Worm (Caenorhabditis elegans) whole organism, L1 larva: ENCODE measurements around the gene VF13D12L.3.

Experiments used
- C16A3.4 ChIP-seq: fragments of 150-350 bp; optimal IDR thresholded peaks from 2 replicates; lab custom pipeline; 2014; ENCODE audit warnings: missing biosample characterization, missing genetic modification characterization
- C34B4.2 ChIP-seq: sonication (generic microtip); optimal IDR thresholded peaks from 2 replicates; lab custom pipeline; 2017; ENCODE audit warnings: mild to moderate bottlenecking, missing genetic modification characterization, missing compliant biosample characterization
- Y116A8C.19 ChIP-seq: sonication (generic microtip); optimal IDR thresholded peaks from 2 replicates; lab custom pipeline; 2016; ENCODE audit warnings: missing compliant biosample characterization, missing genetic modification characterization, borderline replicate concordance
- aha-1 ChIP-seq: fragments of 150-350 bp; optimal IDR thresholded peaks from 2 replicates; lab custom pipeline; 2014; ENCODE audit warnings: missing biosample characterization, missing genetic modification characterization
- aly-2 ChIP-seq: fragments of 150-350 bp; optimal IDR thresholded peaks from 2 replicates; lab custom pipeline; 2014; ENCODE audit warnings: missing biosample characterization, missing genetic modification characterization
- ama-1 ChIP-seq: fragments of 150-350 bp; optimal IDR thresholded peaks from 2 replicates; lab custom pipeline; 2014
- ceh-82 ChIP-seq, 3 experiments: fragments of 150-350 bp in 1 of 3; sonication (generic microtip) in 2 of 3; optimal IDR thresholded peaks; 2 replicates each; lab custom pipeline; 2014 to 2017; ENCODE audit warnings: missing biosample characterization in 3 of 3, missing genetic modification characterization in 3 of 3
- ceh-88 ChIP-seq: fragments of 200-800 bp; sonication (Bioruptor generic); IDR thresholded peaks from 2 replicates; pipeline ENCODE4 v1.3.6; 2022; ENCODE audit warnings: missing genetic modification characterization, missing compliant biosample characterization
- ces-1 ChIP-seq: fragments of 150-350 bp; optimal IDR thresholded peaks from 2 replicates; lab custom pipeline; 2014; ENCODE audit warnings: missing biosample characterization, missing genetic modification reagents, missing genetic modification characterization
- dpl-1 ChIP-seq, 3 experiments: fragments of 150-350 bp in 2 of 3; sonication (generic microtip) in 1 of 3; optimal IDR thresholded peaks; 2 replicates each; lab custom pipeline; 2014 to 2017; ENCODE audit warnings: missing biosample characterization in 3 of 3, missing genetic modification characterization in 3 of 3, missing genetic modification reagents in 3 of 3
- dsc-1 ChIP-seq: sonication (generic microtip); optimal IDR thresholded peaks from 2 replicates; lab custom pipeline; 2016; ENCODE audit warnings: mild to moderate bottlenecking, missing genetic modification characterization, missing compliant biosample characterization
- efl-1 ChIP-seq, 4 experiments: fragments of 150-350 bp; optimal IDR thresholded peaks in 3 of 4; peaks in 1 of 4; 1 replicate in 1 of 4; 2 replicates in 3 of 4; lab custom pipeline; 2014; ENCODE audit warnings: missing biosample characterization in 2 of 4, missing genetic modification characterization in 2 of 4, missing genetic modification reagents in 2 of 4
- efl-3 ChIP-seq: fragments of 200-800 bp; sonication (Bioruptor generic); optimal IDR thresholded peaks from 2 replicates; lab custom pipeline; 2018; ENCODE audit warnings: mild to moderate bottlenecking, missing genetic modification characterization, missing compliant biosample characterization
- egl-13 ChIP-seq: sonication (generic microtip); optimal IDR thresholded peaks from 2 replicates; lab custom pipeline; 2016; ENCODE audit warnings: missing genotype, missing genetic modification reagents, missing genetic modification characterization, missing compliant biosample characterization
- elt-2 ChIP-seq: sonication (generic microtip); optimal IDR thresholded peaks from 2 replicates; lab custom pipeline; 2016; ENCODE audit warnings: missing genetic modification characterization, mild to moderate bottlenecking, inconsistent platforms, missing compliant biosample characterization, missing genetic modification reagents
- elt-3 ChIP-seq, 6 experiments: fragments of 150-350 bp in 1 of 6; sonication (generic microtip); optimal IDR thresholded peaks; 2 replicates each; lab custom pipeline; 2017 to 2018; ENCODE audit warnings: missing biosample characterization in 6 of 6, missing genetic modification characterization in 6 of 6, inconsistent platforms in 1 of 6
- ets-5 ChIP-seq: fragments of 200-800 bp; sonication (Bioruptor generic); IDR thresholded peaks from 2 replicates; pipeline ENCODE4 v1.3.6; 2022; ENCODE audit warnings: missing genetic modification characterization, missing compliant biosample characterization
- grh-1 ChIP-seq: fragments of 200-800 bp; sonication (Bioruptor generic); IDR thresholded peaks from 2 replicates; pipeline ENCODE4 v1.3.6; 2022; ENCODE audit warnings: missing genetic modification reagents, missing genetic modification characterization, missing compliant biosample characterization
- hlh-4 ChIP-seq: sonication (generic microtip); optimal IDR thresholded peaks from 2 replicates; lab custom pipeline; 2016; ENCODE audit warnings: mild to moderate bottlenecking, missing genetic modification characterization, missing compliant biosample characterization
- hpl-2 ChIP-seq: fragments of 150-350 bp; optimal IDR thresholded peaks from 2 replicates; lab custom pipeline; 2014; ENCODE audit warnings: missing biosample characterization, missing genetic modification reagents, missing genetic modification characterization
- irx-1 ChIP-seq: sonication (generic microtip); optimal IDR thresholded peaks from 2 replicates; lab custom pipeline; 2016; ENCODE audit warnings: missing genetic modification characterization, missing compliant biosample characterization
- lin-14 ChIP-seq: fragments of 200-800 bp; sonication (Bioruptor generic); optimal IDR thresholded peaks from 2 replicates; lab custom pipeline; 2018; ENCODE audit warnings: mild to moderate bottlenecking, missing genetic modification characterization, moderate library complexity, missing compliant biosample characterization
- lin-35 ChIP-seq, 2 experiments: fragments of 150-350 bp; optimal IDR thresholded peaks; 2 replicates each; lab custom pipeline; 2014; ENCODE audit warnings: missing biosample characterization in 2 of 2, missing genetic modification characterization in 2 of 2, missing genetic modification reagents in 2 of 2
- lin-39 ChIP-seq: fragments of 150-350 bp; optimal IDR thresholded peaks from 2 replicates; lab custom pipeline; 2014; ENCODE audit warnings: missing biosample characterization, missing genetic modification reagents, missing genetic modification characterization
- lir-3 ChIP-seq: sonication (generic microtip); optimal IDR thresholded peaks from 2 replicates; lab custom pipeline; 2016; ENCODE audit warnings: mild to moderate bottlenecking, missing genetic modification characterization, moderate library complexity, missing compliant biosample characterization; ENCODE audit not compliant: poor library complexity
- mab-9 ChIP-seq: fragments of 200-800 bp; sonication (Bioruptor generic); IDR thresholded peaks from 2 replicates; pipeline ENCODE4 v1.3.6; 2022; ENCODE audit warnings: missing genetic modification reagents, missing genetic modification characterization, missing compliant biosample characterization
- mdl-1 ChIP-seq, 2 experiments: fragments of 150-350 bp; optimal IDR thresholded peaks; 2 replicates each; lab custom pipeline; 2014 to 2017; ENCODE audit warnings: missing biosample characterization in 2 of 2, missing genetic modification characterization in 2 of 2, inconsistent platforms in 1 of 2
- mep-1 ChIP-seq: fragments of 150-350 bp; optimal IDR thresholded peaks from 2 replicates; lab custom pipeline; 2014; ENCODE audit warnings: missing biosample characterization, missing genetic modification characterization
- nhr-19 ChIP-seq: fragments of 200-800 bp; sonication (Bioruptor generic); conservative IDR thresholded peaks from 2 replicates; pipeline ENCODE4 v1.3.6; 2022; ENCODE audit warnings: missing genetic modification characterization, missing compliant biosample characterization
- nhr-20 ChIP-seq: sonication (generic microtip); optimal IDR thresholded peaks from 2 replicates; lab custom pipeline; 2016; ENCODE audit warnings: mild to moderate bottlenecking, missing genetic modification characterization, missing compliant biosample characterization
- nhr-237 ChIP-seq: fragments of 150-350 bp; optimal IDR thresholded peaks from 2 replicates; lab custom pipeline; 2014; ENCODE audit warnings: missing biosample characterization, missing genetic modification characterization
- nhr-47 ChIP-seq: sonication (generic microtip); optimal IDR thresholded peaks from 2 replicates; lab custom pipeline; 2016; ENCODE audit warnings: mild to moderate bottlenecking, missing genetic modification characterization, moderate library complexity, missing compliant biosample characterization
- nhr-71 ChIP-seq: sonication (generic microtip); optimal IDR thresholded peaks from 2 replicates; lab custom pipeline; 2016; ENCODE audit warnings: mild to moderate bottlenecking, missing genetic modification characterization, moderate library complexity, missing compliant biosample characterization
- nhr-77 ChIP-seq: fragments of 150-350 bp; optimal IDR thresholded peaks from 2 replicates; lab custom pipeline; 2014; ENCODE audit warnings: missing biosample characterization, missing genetic modification characterization
- nhr-84 ChIP-seq: sonication (generic microtip); optimal IDR thresholded peaks from 2 replicates; lab custom pipeline; 2017; ENCODE audit warnings: missing biosample characterization, missing genetic modification characterization
- nhr-85 ChIP-seq: sonication (generic microtip); peaks from one replicate; lab custom pipeline; 2016; ENCODE audit warnings: missing genetic modification characterization, inconsistent platforms, missing compliant biosample characterization
- pqm-1 ChIP-seq: sonication (generic microtip); optimal IDR thresholded peaks from 3 replicates; lab custom pipeline; 2017; ENCODE audit warnings: missing biosample characterization, missing genetic modification characterization
- rnt-1 ChIP-seq: sonication (generic microtip); optimal IDR thresholded peaks from 2 replicates; lab custom pipeline; 2016; ENCODE audit warnings: mild to moderate bottlenecking, missing genetic modification characterization, moderate library complexity, missing compliant biosample characterization
- snpc-4 ChIP-seq: fragments of 150-350 bp; optimal IDR thresholded peaks from 2 replicates; lab custom pipeline; 2014; ENCODE audit warnings: missing biosample characterization, missing genetic modification characterization
- sup-37 ChIP-seq: fragments of 200-800 bp; sonication (Bioruptor generic); optimal IDR thresholded peaks from 2 replicates; lab custom pipeline; 2018; ENCODE audit warnings: mild to moderate bottlenecking, missing genetic modification characterization, missing compliant biosample characterization
- swsn-7 ChIP-seq: sonication (generic microtip); optimal IDR thresholded peaks from 2 replicates; lab custom pipeline; 2016; ENCODE audit warnings: missing genetic modification characterization, missing compliant biosample characterization
- unc-30 ChIP-seq: sonication (generic microtip); optimal IDR thresholded peaks from 2 replicates; lab custom pipeline; 2017; ENCODE audit warnings: missing biosample characterization, missing genetic modification characterization
- unc-62 ChIP-seq: fragments of 150-350 bp; optimal IDR thresholded peaks from 2 replicates; lab custom pipeline; 2014; ENCODE audit warnings: missing biosample characterization, missing genetic modification reagents, missing genetic modification characterization
- unc-86 ChIP-seq: sonication (generic microtip); optimal IDR thresholded peaks from 2 replicates; lab custom pipeline; 2016; ENCODE audit warnings: missing genetic modification characterization, missing compliant biosample characterization
- unc-98 ChIP-seq: fragments of 200-800 bp; sonication (Bioruptor generic); IDR thresholded peaks from 2 replicates; pipeline ENCODE4 v1.3.6; 2022; ENCODE audit warnings: missing genetic modification characterization, missing compliant biosample characterization
- vab-15 ChIP-seq: sonication (generic microtip); optimal IDR thresholded peaks from 2 replicates; lab custom pipeline; 2017; ENCODE audit warnings: missing genotype, mild to moderate bottlenecking, missing genetic modification characterization, missing compliant biosample characterization
- xbp-1 ChIP-seq: sonication (generic microtip); optimal IDR thresholded peaks from 2 replicates; lab custom pipeline; 2016; ENCODE audit warnings: missing genetic modification characterization, missing compliant biosample characterization
- ztf-4 ChIP-seq: fragments of 150-350 bp; optimal IDR thresholded peaks from 2 replicates; lab custom pipeline; 2014; ENCODE audit warnings: missing biosample characterization, missing genetic modification characterization

Gene VF13D12L.3

DNA sequence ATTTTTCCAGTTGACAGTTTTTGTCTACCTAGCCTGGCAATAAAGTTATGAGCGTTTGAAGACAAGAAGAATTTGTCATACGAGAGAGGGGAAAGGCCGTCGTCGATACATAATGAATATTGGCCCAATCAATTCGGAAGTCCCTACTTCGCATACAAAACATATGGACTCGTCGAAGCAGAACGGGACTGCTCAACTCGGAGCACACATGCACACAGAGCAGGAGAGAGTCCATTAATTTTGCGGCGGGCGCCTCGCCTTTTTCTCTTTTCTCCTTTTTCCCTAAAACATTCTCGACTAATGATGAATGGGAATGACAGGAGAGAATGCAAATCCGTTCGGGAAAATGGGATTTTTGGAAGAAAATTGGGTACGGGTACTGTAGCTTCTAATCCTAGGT, 26.7 kb downstream of the VF13D12L.3 start, which contains the start of gene F13D12.8:
Gene F13D12.8 (minus strand): TSS at position 82 of the 400 bp plus-strand sequence.
- no peak for TF ChIP-seq Y116A8C.19 (tag; lab: Kevin White, UChicago)
- TF ChIP-seq nhr-77: no peak
- no peak for TF ChIP-seq hlh-4 (tag; lab: Kevin White, UChicago)
- no peak for TF ChIP-seq ceh-82 (tag; optimal IDR thresholded peaks at IDR 0.05; lab: Kevin White, UChicago)
- TF ChIP-seq dsc-1 (tag; lab: Kevin White, UChicago): peak; percentile 62
- TF ChIP-seq snpc-4 (tag; lab: Kevin White, UChicago): peak; percentile 36
- TF ChIP-seq lin-14 (GFP tag; lab: Kevin White, UChicago): peak; percentile 73

DNA sequence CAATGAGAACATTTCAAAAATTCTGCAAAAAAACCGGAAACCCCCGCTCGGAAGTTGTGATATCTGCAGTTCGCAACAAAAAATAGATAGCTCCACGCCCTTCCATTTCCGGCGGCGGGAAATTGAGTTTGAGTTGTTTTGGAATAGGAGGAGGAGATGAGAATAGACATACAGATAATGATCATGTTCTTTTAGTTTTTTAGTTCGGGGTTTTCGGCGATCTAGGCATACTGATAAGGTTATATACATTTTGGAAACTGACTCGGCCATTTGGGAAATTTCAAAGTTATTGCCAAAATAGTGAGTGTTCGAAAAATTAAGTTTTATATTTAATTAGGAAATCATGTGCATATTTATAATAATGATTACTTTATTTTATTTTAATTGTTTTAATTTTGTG, 28.0 kb downstream of the VF13D12L.3 start:
- TF ChIP-seq nhr-85 (tag; lab: Kevin White, UChicago): peak; percentile 29
- peak; percentile 44 for TF ChIP-seq lin-14 (GFP tag; lab: Kevin White, UChicago)
- TF ChIP-seq ceh-88: no peak

DNA sequence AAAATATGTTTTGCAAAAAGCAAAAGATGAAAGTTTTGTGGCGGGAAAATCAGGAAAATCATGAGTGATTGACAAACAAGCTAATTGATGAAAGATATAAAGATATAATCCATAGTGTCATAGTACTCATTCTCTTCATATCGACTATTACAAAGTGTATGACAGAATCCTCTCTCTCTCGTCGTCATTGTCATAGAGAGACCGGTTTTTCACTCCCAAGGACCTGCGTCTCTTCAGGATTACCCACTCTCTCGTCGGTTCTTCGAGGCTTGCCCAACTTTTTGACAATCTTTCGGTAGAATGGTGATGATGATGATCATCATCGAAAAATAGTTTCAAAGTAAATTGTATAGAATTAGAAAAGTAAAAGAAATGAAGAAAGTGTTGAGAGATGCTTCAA, 31.5 kb downstream of the VF13D12L.3 start:
- TF ChIP-seq nhr-85 (tag; lab: Kevin White, UChicago) (peak; percentile 93), irx-1 (no peak), lin-14 (GFP tag; lab: Kevin White, UChicago) (peak; percentile 88), unc-62 (GFP tag; lab: Kevin White, UChicago) (no peak), hlh-4 (tag; lab: Kevin White, UChicago) (no peak), rnt-1 (tag; lab: Kevin White, UChicago) (peak; percentile 20), ama-1 (lab: Kevin White, UChicago) (no peak), nhr-19 (GFP tag; lab: Robert Waterston, UW) (peak; percentile 41; the same call in 1 of the 2 replicates), nhr-47 (peak; percentile 16), C34B4.2 (tag; lab: Kevin White, UChicago) (no peak), mdl-1 (tag; optimal IDR thresholded peaks at IDR 0.05; lab: Kevin White, UChicago) (peak in 1 of 2 experiments; percentile 18), unc-98 (GFP tag; lab: Robert Waterston, UW) (no peak), ztf-4 (tag; lab: Kevin White, UChicago) (peak; percentile 69), dpl-1 (GFP tag; optimal IDR thresholded peaks at IDR 0.05; lab: Kevin White, UChicago) (peak in 1 of 3 experiments; percentile 30), mep-1 (tag; lab: Kevin White, UChicago) (peak; percentile 60), sup-37 (no peak), unc-86 (tag; lab: Kevin White, UChicago) (no peak), mab-9 (GFP tag; lab: Robert Waterston, UW) (no peak), egl-13 (no peak), lin-35 (GFP tag; optimal IDR thresholded peaks at IDR 0.05; lab: Kevin White, UChicago) (peak in 1 of 2 experiments; percentile 47), efl-1 (optimal IDR thresholded peaks at IDR 0.05; lab: Kevin White, UChicago) (peak; percentile 5 to 33), efl-1 (GFP tag; optimal IDR thresholded peaks at IDR 0.05 in 1 of 2; lab: Kevin White, UChicago) (peak in 1 of 2 experiments; percentile 91), C16A3.4 (no peak), lir-3 (tag; lab: Kevin White, UChicago) (peak; percentile 23), ces-1 (GFP tag; lab: Kevin White, UChicago) (no peak), lin-39 (no peak), unc-30 (tag; lab: Kevin White, UChicago) (no peak), ets-5 (GFP tag; lab: Robert Waterston, UW) (no peak), elt-2 (tag; lab: Kevin White, UChicago) (no peak), swsn-7 (tag; lab: Kevin White, UChicago) (peak; percentile 22), vab-15 (no peak), nhr-71 (peak; percentile 74), elt-3 (tag; optimal IDR thresholded peaks at IDR 0.05; lab: Kevin White, UChicago) (peak in 4 of 6 experiments; percentile 9 to 75 (median 52)), nhr-84 (tag; lab: Kevin White, UChicago) (no peak), nhr-237 (tag; lab: Kevin White, UChicago) (no peak), efl-3 (GFP tag; lab: Kevin White, UChicago) (no peak), ceh-82 (tag; optimal IDR thresholded peaks at IDR 0.05; lab: Kevin White, UChicago) (no peak), nhr-20 (peak; percentile 74), aha-1 (no peak), aly-2 (tag; lab: Kevin White, UChicago) (no peak), pqm-1 (tag; lab: Kevin White, UChicago) (no peak), nhr-77 (no peak), grh-1 (GFP tag; lab: Robert Waterston, UW) (peak; percentile 96), xbp-1 (tag; lab: Kevin White, UChicago) (peak; percentile 20), hpl-2 (no peak)
